Fruit fly (Drosophila melanogaster) whole organism, embryonic: ENCODE data around the gene CG13297.

Experiments used
- ATbp ChIP-seq: fragments of 200-800 bp; sonication (Bioruptor generic); optimal IDR thresholded peaks from 2 replicates; lab custom pipeline; 2017; ENCODE audit warnings: missing biosample characterization, mild to moderate bottlenecking, missing genetic modification characterization, missing genetic modification reagents
- B-H1 ChIP-seq: fragments of 200-800 bp; sonication (Bioruptor generic); IDR thresholded peaks from 3 replicates; pipeline ENCODE4 v1.3.6; 2022; ENCODE audit warnings: missing biosample characterization, missing genetic modification characterization
- CG10321 ChIP-seq: fragments of 200-800 bp; sonication (Bioruptor generic); IDR thresholded peaks from 2 replicates; pipeline ENCODE4 v1.3.6; 2022; ENCODE audit warnings: missing biosample characterization, missing genetic modification characterization
- CG10431 ChIP-seq: fragments of 200-800 bp; sonication (Bioruptor generic); optimal IDR thresholded peaks from 3 replicates; lab custom pipeline; 2018; ENCODE audit warnings: missing biosample characterization, mild to moderate bottlenecking, missing genetic modification characterization
- CG11398 ChIP-seq: fragments of 200-800 bp; sonication (Bioruptor generic); optimal IDR thresholded peaks from 2 replicates; lab custom pipeline; 2016; ENCODE audit warnings: missing biosample characterization, missing genetic modification characterization
- CG11560 ChIP-seq: fragments of 200-800 bp; sonication (Bioruptor generic); IDR thresholded peaks from 3 replicates; pipeline ENCODE4 v1.3.6; 2022; ENCODE audit warnings: missing biosample characterization, missing genetic modification characterization
- CG12299 ChIP-seq: fragments of 200-800 bp; sonication (Bioruptor generic); optimal IDR thresholded peaks from 2 replicates; lab custom pipeline; 2018; ENCODE audit warnings: missing biosample characterization, mild to moderate bottlenecking, missing genetic modification characterization
- CG13123 ChIP-seq: fragments of 200-800 bp; sonication (Bioruptor generic); optimal IDR thresholded peaks from 2 replicates; lab custom pipeline; 2016; ENCODE audit warnings: missing biosample characterization, missing genetic modification characterization
- CG14710 ChIP-seq: fragments of 200-800 bp; sonication (Bioruptor generic); optimal IDR thresholded peaks from 3 replicates; lab custom pipeline; 2019; ENCODE audit warnings: missing biosample characterization, mild to moderate bottlenecking, missing genetic modification characterization, moderate library complexity
- CG14860 ChIP-seq: fragments of 200-800 bp; sonication (Bioruptor generic); IDR thresholded peaks from 3 replicates; pipeline ENCODE4 v1.3.6; 2022; ENCODE audit warnings: missing biosample characterization, missing genetic modification characterization; ENCODE audit not compliant: partially characterized antibody
- CG1529 ChIP-seq: fragments of 200-800 bp; sonication (Bioruptor generic); optimal IDR thresholded peaks from 3 replicates; lab custom pipeline; 2018; ENCODE audit warnings: missing biosample characterization, missing genetic modification characterization
- CG2120 ChIP-seq: fragments of 200-800 bp; sonication (Bioruptor generic); optimal IDR thresholded peaks from 3 replicates; lab custom pipeline; 2016; ENCODE audit warnings: missing biosample characterization, missing genetic modification characterization
- CG2712 ChIP-seq: fragments of 200-800 bp; optimal IDR thresholded peaks from 3 replicates; lab custom pipeline; 2019; ENCODE audit warnings: missing biosample characterization, mild to moderate bottlenecking, missing genetic modification characterization, moderate library complexity
- CG4854 ChIP-seq: fragments of 200-800 bp; sonication (Bioruptor generic); optimal IDR thresholded peaks from 2 replicates; lab custom pipeline; 2016; ENCODE audit warnings: missing biosample characterization, missing genetic modification characterization, inconsistent platforms
- CG7357 ChIP-seq: fragments of 200-800 bp; sonication (Bioruptor generic); IDR thresholded peaks from 3 replicates; pipeline ENCODE4 v1.3.6; 2022; ENCODE audit warnings: missing biosample characterization, missing genetic modification characterization
- CkIIα-i1 ChIP-seq: fragments of 200-800 bp; sonication (Bioruptor generic); IDR thresholded peaks from 2 replicates; pipeline ENCODE4 v1.3.6; 2022; ENCODE audit warnings: missing biosample characterization, missing genetic modification characterization
- Dek ChIP-seq: fragments of 200-800 bp; sonication (Bioruptor generic); optimal IDR thresholded peaks from 3 replicates; lab custom pipeline; 2019; ENCODE audit warnings: missing biosample characterization, mild to moderate bottlenecking, missing genetic modification characterization, moderate library complexity
- E2f2 ChIP-seq: fragments of 200-800 bp; sonication (Bioruptor generic); IDR thresholded peaks from 2 replicates; pipeline ENCODE4 v1.3.6; 2022; ENCODE audit warnings: missing biosample characterization, missing genetic modification characterization
- HmgD ChIP-seq: fragments of 200-800 bp; sonication (Bioruptor generic); optimal IDR thresholded peaks from 3 replicates; lab custom pipeline; 2016; ENCODE audit warnings: missing biosample characterization, missing genetic modification characterization
- Hr39 ChIP-seq: fragments of >200 bp; optimal IDR thresholded peaks from 2 replicates; lab custom pipeline; 2017
- Max ChIP-seq: fragments of 200-800 bp; sonication (Bioruptor generic); optimal IDR thresholded peaks from 2 replicates; lab custom pipeline; 2016; ENCODE audit warnings: missing biosample characterization, mild to moderate bottlenecking, missing genetic modification characterization
- Med ChIP-seq: fragments of 200-800 bp; sonication (Bioruptor generic); peaks from one replicate; lab custom pipeline; 2016; ENCODE audit warnings: missing biosample characterization, missing genetic modification characterization, mild to moderate bottlenecking, inconsistent platforms, moderate library complexity
- NC2α ChIP-seq: fragments of 200-800 bp; sonication (Bioruptor generic); optimal IDR thresholded peaks from 2 replicates; lab custom pipeline; 2016; ENCODE audit warnings: missing biosample characterization, missing genetic modification characterization
- Nf-YC ChIP-seq: fragments of 200-800 bp; optimal IDR thresholded peaks from 3 replicates; lab custom pipeline; 2019; ENCODE audit warnings: missing biosample characterization, mild to moderate bottlenecking, missing genetic modification characterization, moderate library complexity
- Spps ChIP-seq: fragments of 200-800 bp; sonication (Bioruptor generic); optimal IDR thresholded peaks from 2 replicates; lab custom pipeline; 2018; ENCODE audit warnings: missing biosample characterization, mild to moderate bottlenecking, missing genetic modification characterization
- ara ChIP-seq: fragments of 200-800 bp; sonication (Bioruptor generic); IDR thresholded peaks from 2 replicates; pipeline ENCODE4 v1.3.6; 2022; ENCODE audit warnings: missing biosample characterization, missing genetic modification characterization
- bbx ChIP-seq: fragments of 200-800 bp; sonication (Bioruptor generic); IDR thresholded peaks from 2 replicates; pipeline ENCODE4 v1.3.6; 2022; ENCODE audit warnings: missing biosample characterization, missing genetic modification characterization; ENCODE audit not compliant: partially characterized antibody
- bowl ChIP-seq: fragments of 200-800 bp; sonication (Bioruptor generic); IDR thresholded peaks from 2 replicates; pipeline ENCODE4 v1.3.6; 2022; ENCODE audit warnings: missing biosample characterization, missing genetic modification characterization
- cato ChIP-seq: fragments of 200-800 bp; sonication (Bioruptor generic); optimal IDR thresholded peaks from 2 replicates; lab custom pipeline; 2016; ENCODE audit warnings: missing biosample characterization, missing genetic modification characterization, borderline replicate concordance
- ci ChIP-seq: fragments of 200-800 bp; sonication (Bioruptor generic); IDR thresholded peaks from 3 replicates; pipeline ENCODE4 v1.3.6; 2022; ENCODE audit warnings: missing biosample characterization, missing genetic modification characterization
- corto ChIP-seq: fragments of 200-800 bp; sonication (Bioruptor generic); optimal IDR thresholded peaks from 2 replicates; lab custom pipeline; 2016; ENCODE audit warnings: missing biosample characterization, mild to moderate bottlenecking, missing genetic modification characterization, moderate library complexity
- crp ChIP-seq, 2 experiments: fragments of 200-800 bp; sonication (Bioruptor generic); optimal IDR thresholded peaks; 2 replicates in 1 of 2; 3 replicates in 1 of 2; lab custom pipeline; 2017; ENCODE audit warnings: missing biosample characterization in 2 of 2, missing genetic modification characterization in 2 of 2, mild to moderate bottlenecking in 1 of 2, moderate library complexity in 1 of 2
- dimm ChIP-seq: fragments of 200-800 bp; sonication (Bioruptor generic); IDR thresholded peaks from 2 replicates; pipeline ENCODE4 v1.3.6; 2022; ENCODE audit warnings: missing biosample characterization, missing genetic modification characterization
- eve ChIP-seq, 2 experiments: fragments of >200 bp; optimal IDR thresholded peaks; 2 replicates each; lab custom pipeline; 2017; ENCODE audit warnings: missing biosample characterization in 2 of 2, missing genetic modification characterization in 2 of 2
- fd3F ChIP-seq: fragments of 200-800 bp; sonication (Bioruptor generic); optimal IDR thresholded peaks from 2 replicates; lab custom pipeline; 2018; ENCODE audit warnings: missing biosample characterization, mild to moderate bottlenecking, missing genetic modification characterization, moderate library complexity
- gsb-n ChIP-seq: fragments of 200-800 bp; sonication (Bioruptor generic); optimal IDR thresholded peaks from 3 replicates; lab custom pipeline; 2018; ENCODE audit warnings: missing biosample characterization, mild to moderate bottlenecking, missing genetic modification characterization
- gt ChIP-seq: fragments of 200-800 bp; sonication (Bioruptor generic); IDR thresholded peaks from 2 replicates; pipeline ENCODE4 v1.3.6; 2022; ENCODE audit warnings: missing biosample characterization, missing genetic modification characterization
- ind ChIP-seq: fragments of 200-800 bp; sonication (Bioruptor generic); optimal IDR thresholded peaks from 3 replicates; lab custom pipeline; 2016; ENCODE audit warnings: missing biosample characterization, missing genetic modification characterization
- oc ChIP-seq: fragments of 200-800 bp; sonication (Bioruptor generic); optimal IDR thresholded peaks from 2 replicates; lab custom pipeline; 2018; ENCODE audit warnings: missing biosample characterization, mild to moderate bottlenecking, missing genetic modification characterization, moderate library complexity
- otp ChIP-seq: fragments of 200-800 bp; sonication (Bioruptor generic); IDR thresholded peaks from 3 replicates; pipeline ENCODE4, ENCODE4 v1.3.6; 2022; ENCODE audit warnings: missing biosample characterization, missing genetic modification characterization
- psq ChIP-seq: fragments of 200-800 bp; sonication (Bioruptor generic); optimal IDR thresholded peaks from 2 replicates; lab custom pipeline; 2017; ENCODE audit warnings: missing biosample characterization, missing genetic modification characterization
- repo ChIP-seq: fragments of 200-800 bp; sonication (Bioruptor generic); optimal IDR thresholded peaks from 2 replicates; lab custom pipeline; 2016; ENCODE audit warnings: missing biosample characterization, missing genetic modification characterization
- run ChIP-seq: fragments of 200-800 bp; sonication (Bioruptor generic); optimal IDR thresholded peaks from 3 replicates; lab custom pipeline; 2018; ENCODE audit warnings: missing biosample characterization, mild to moderate bottlenecking, missing genetic modification characterization
- scrt ChIP-seq: fragments of 200-800 bp; sonication (Bioruptor generic); optimal IDR thresholded peaks from 2 replicates; lab custom pipeline; 2018; ENCODE audit warnings: missing biosample characterization, mild to moderate bottlenecking, missing genetic modification characterization, moderate library complexity
- sens-2 ChIP-seq: fragments of 200-800 bp; sonication (Bioruptor generic); IDR thresholded peaks from 2 replicates; pipeline ENCODE4 v1.3.6; 2022; ENCODE audit warnings: missing biosample characterization, missing genetic modification characterization
- sob ChIP-seq: fragments of 200-800 bp; sonication (Bioruptor generic); IDR thresholded peaks from 2 replicates; pipeline ENCODE4 v1.3.6; 2022; ENCODE audit warnings: missing biosample characterization, missing genetic modification characterization
- sqz ChIP-seq: fragments of 200-800 bp; sonication (Bioruptor generic); optimal IDR thresholded peaks from 3 replicates; lab custom pipeline; 2018; ENCODE audit warnings: missing biosample characterization, mild to moderate bottlenecking, missing genetic modification characterization
- stwl ChIP-seq: fragments of 200-800 bp; sonication (Bioruptor generic); optimal IDR thresholded peaks from 3 replicates; lab custom pipeline; 2018; ENCODE audit warnings: missing biosample characterization, mild to moderate bottlenecking, missing genetic modification characterization, moderate library complexity
- tna ChIP-seq: fragments of 200-800 bp; sonication (Bioruptor generic); IDR thresholded peaks from 2 replicates; pipeline ENCODE4 v1.3.6; 2022; ENCODE audit warnings: missing biosample characterization, missing genetic modification characterization; ENCODE audit not compliant: partially characterized antibody
- toy ChIP-seq: fragments of 200-800 bp; sonication (Bioruptor generic); IDR thresholded peaks from 2 replicates; pipeline ENCODE4 v1.3.6; 2022; ENCODE audit warnings: missing biosample characterization, missing genetic modification characterization
- usp ChIP-seq: fragments of >200 bp; optimal IDR thresholded peaks from 2 replicates; lab custom pipeline; 2017; ENCODE audit warnings: missing biosample characterization, missing genetic modification characterization

CG13297 gene

DNA sequence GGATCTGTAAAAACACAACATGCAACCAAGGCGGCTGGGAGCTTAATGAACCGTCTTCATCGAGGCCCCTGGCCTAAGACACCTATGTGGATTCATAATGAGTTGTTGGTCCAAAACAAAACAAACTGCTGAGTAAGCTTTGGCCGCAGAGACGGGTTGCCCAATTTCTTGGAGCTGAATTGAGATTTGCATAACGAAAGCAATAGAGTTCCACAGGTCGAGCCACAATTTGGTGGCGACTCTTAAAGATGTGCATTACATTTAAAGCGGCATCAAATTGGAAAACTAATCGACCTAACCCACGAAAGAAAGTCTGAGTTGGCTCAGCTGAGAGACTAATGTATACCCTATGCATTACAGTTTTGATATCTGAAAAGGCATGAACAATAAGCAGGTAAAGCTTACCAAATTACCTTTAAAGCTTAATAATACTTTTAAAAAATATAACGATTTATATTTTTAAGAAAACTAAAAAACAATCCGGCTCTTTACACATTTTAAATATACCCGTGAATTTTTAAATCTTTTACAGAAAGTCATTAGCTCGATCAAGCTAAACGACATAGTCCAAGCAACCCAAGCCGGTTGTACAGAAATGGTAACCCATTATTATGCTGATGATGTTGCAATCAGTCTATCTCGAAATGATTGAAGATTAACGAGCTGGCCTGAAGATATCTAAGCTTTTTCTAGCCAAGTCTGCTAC lies at the start of gene CG13297 (continued):
- TF ChIP-seq oc (tag; lab: Kevin White, UChicago) (peak; percentile 16), CG12299 (tag; lab: Kevin White, UChicago) (peak; percentile 12), ind (peak; percentile 45), CG1529 (GFP tag; lab: Kevin White, UChicago) (no peak), sens-2 (GFP tag; lab: Robert Waterston, UW) (no peak), otp (GFP tag; lab: Robert Waterston, UW) (no peak), CG11398 (no peak), CG2712 (tag; lab: Kevin White, UChicago) (peak; percentile 78), psq (no peak), Med (GFP tag; lab: Kevin White, UChicago) (peak; percentile 1), CkIIα-i1 (GFP tag; lab: Robert Waterston, UW) (no peak), run (tag; lab: Kevin White, UChicago) (peak; percentile 60), CG4854 (no peak), bowl (no peak), CG11560 (no peak), B-H1 (peak; percentile 48; the same call in 2 of the 3 replicates), ara (GFP tag; lab: Robert Waterston, UW) (no peak), fd3F (peak; percentile 12), sob (GFP tag; lab: Robert Waterston, UW) (peak; percentile 40; the same call in 1 of the 2 replicates), NC2α (GFP tag; lab: Kevin White, UChicago) (no peak), dimm (GFP tag; lab: Robert Waterston, UW) (no peak), gt (GFP tag; lab: Robert Waterston, UW) (no peak), E2f2 (0 out of 2 replicates have a peak, but pooled peaks have one; percentile 10), CG2120 (GFP tag; lab: Kevin White, UChicago) (no peak), Max (peak; percentile 19), gsb-n (tag; lab: Kevin White, UChicago) (peak; percentile 17), Hr39 (lab: Kevin White, UChicago) (no peak), ATbp (GFP tag; lab: Kevin White, UChicago) (peak; percentile 54), Spps (peak; percentile 5), CG14860 (GFP tag; lab: Robert Waterston, UW) (no peak), corto (GFP tag; lab: Kevin White, UChicago) (no peak), tna (no peak), stwl (no peak), CG13123 (GFP tag; lab: Kevin White, UChicago) (no peak), scrt (GFP tag; lab: Kevin White, UChicago) (peak; percentile 26), toy (GFP tag; lab: Robert Waterston, UW) (no peak), HmgD (GFP tag; lab: Kevin White, UChicago) (no peak), Nf-YC (tag; lab: Kevin White, UChicago) (no peak), CG10431 (GFP tag; lab: Kevin White, UChicago) (no peak), repo (GFP tag; lab: Kevin White, UChicago) (no peak), crp (GFP tag; optimal IDR thresholded peaks at IDR 0.05; lab: Kevin White, UChicago) (no peak), sqz (GFP tag; lab: Kevin White, UChicago) (peak; percentile 35), usp (GFP tag; lab: Kevin White, UChicago) (no peak), bbx (GFP tag; lab: Robert Waterston, UW) (no peak), CG14710 (tag; lab: Kevin White, UChicago) (peak; percentile 8), ci (no peak), cato (GFP tag; lab: Kevin White, UChicago) (peak; percentile 1), CG7357 (GFP tag; lab: Robert Waterston, UW) (no peak), eve (GFP tag; optimal IDR thresholded peaks at IDR 0.05; lab: Kevin White, UChicago) (peak in 1 of 2 experiments; percentile 48), CG10321 (GFP tag; lab: Robert Waterston, UW) (no peak), Dek (tag; lab: Kevin White, UChicago) (peak; percentile 22)
